Worm (Caenorhabditis elegans) whole organism, young adult: ENCODE data around the gene F48B9.8.
A peak's percentile ranks its signal among the peaks of the same experiment; 100 is the strongest.

ENCODE experiments used
- B0019.2 ChIP-seq: fragments of 200-800 bp; sonication (Bioruptor generic); conservative IDR thresholded peaks from 2 replicates; pipeline ENCODE4 v1.3.6; 2022; ENCODE audit warnings: missing genetic modification reagents, missing genetic modification characterization, missing compliant biosample characterization
- B0035.1 ChIP-seq: sonication (generic microtip); optimal IDR thresholded peaks from 2 replicates; lab custom pipeline; 2016; ENCODE audit warnings: missing genetic modification characterization, mild to moderate bottlenecking, missing compliant biosample characterization, missing genotype, missing genetic modification reagents
- B0336.3 ChIP-seq: fragments of 200-800 bp; sonication (Bioruptor generic); IDR thresholded peaks from 2 replicates; pipeline ENCODE4 v1.3.6; 2022; ENCODE audit warnings: missing genetic modification characterization, missing compliant biosample characterization
- C06A6.2 ChIP-seq: fragments of 200-800 bp; sonication (Bioruptor generic); conservative IDR thresholded peaks from 2 replicates; pipeline ENCODE4 v1.3.6; 2022; ENCODE audit warnings: missing genetic modification characterization, missing compliant biosample characterization
- F52B5.7 ChIP-seq: sonication (generic microtip); optimal IDR thresholded peaks from 2 replicates; lab custom pipeline; 2016; ENCODE audit warnings: mild to moderate bottlenecking, missing genetic modification characterization, missing compliant biosample characterization
- Y53F4B.3 ChIP-seq: fragments of 200-800 bp; sonication (Bioruptor generic); IDR thresholded peaks from 2 replicates; pipeline ENCODE4 v1.3.6; 2022; ENCODE audit warnings: missing genetic modification reagents, missing genetic modification characterization, missing compliant biosample characterization
- Y53G8AR.9 ChIP-seq: fragments of 200-800 bp; sonication (Bioruptor generic); conservative IDR thresholded peaks from 2 replicates; pipeline ENCODE4 v1.3.6; 2022; ENCODE audit warnings: missing genetic modification reagents, missing genetic modification characterization, missing compliant biosample characterization
- akir-1 ChIP-seq: fragments of 200-800 bp; sonication (Bioruptor generic); optimal IDR thresholded peaks from 2 replicates; lab custom pipeline; 2018; ENCODE audit warnings: mild to moderate bottlenecking, missing genetic modification characterization, moderate library complexity, missing compliant biosample characterization
- aptf-3 ChIP-seq: fragments of 200-800 bp; sonication (Bioruptor generic); IDR thresholded peaks from 2 replicates; pipeline ENCODE4 v1.3.6; 2022; ENCODE audit warnings: missing genetic modification characterization, missing compliant biosample characterization
- cebp-2 ChIP-seq: fragments of 200-800 bp; sonication (Bioruptor generic); IDR thresholded peaks from 2 replicates; pipeline ENCODE4 v1.3.6; 2022; ENCODE audit warnings: missing genetic modification characterization, missing compliant biosample characterization
- dox-1 ChIP-seq: fragments of 200-800 bp; sonication (Bioruptor generic); IDR thresholded peaks from 2 replicates; pipeline ENCODE4 v1.3.6; 2022; ENCODE audit warnings: missing genetic modification reagents, missing genetic modification characterization, missing compliant biosample characterization
- dpff-1 ChIP-seq: sonication (generic microtip); optimal IDR thresholded peaks from 2 replicates; lab custom pipeline; 2017; ENCODE audit warnings: mild to moderate bottlenecking, missing genetic modification characterization, missing compliant biosample characterization
- egl-18 ChIP-seq: fragments of 200-800 bp; sonication (Bioruptor generic); IDR thresholded peaks from 2 replicates; pipeline ENCODE4 v1.3.6; 2022; ENCODE audit warnings: missing genetic modification reagents, missing genetic modification characterization, missing compliant biosample characterization
- egrh-3 ChIP-seq: fragments of 200-800 bp; sonication (Bioruptor generic); IDR thresholded peaks from 2 replicates; pipeline ENCODE4 v1.3.6; 2022; ENCODE audit warnings: missing genetic modification reagents, missing genetic modification characterization, missing compliant biosample characterization
- gei-17 ChIP-seq: fragments of 200-800 bp; sonication (Bioruptor generic); optimal IDR thresholded peaks from 2 replicates; lab custom pipeline; 2018; ENCODE audit warnings: mild to moderate bottlenecking, missing genetic modification characterization, missing compliant biosample characterization
- hlh-12 ChIP-seq: sonication (generic microtip); optimal IDR thresholded peaks from 2 replicates; lab custom pipeline; 2016; ENCODE audit warnings: missing genetic modification characterization, missing compliant biosample characterization
- hrde-1 ChIP-seq: sonication (generic microtip); optimal IDR thresholded peaks from 2 replicates; lab custom pipeline; 2016; ENCODE audit warnings: missing genetic modification characterization, mild to moderate bottlenecking, missing compliant biosample characterization, moderate library complexity, missing genotype, missing genetic modification reagents, borderline replicate concordance
- let-526 ChIP-seq: fragments of 200-800 bp; sonication (Bioruptor generic); IDR thresholded peaks from 2 replicates; pipeline ENCODE4 v1.3.6; 2022; ENCODE audit warnings: missing genetic modification reagents, missing genetic modification characterization, missing compliant biosample characterization
- lin-26 ChIP-seq: fragments of 200-800 bp; sonication (Bioruptor generic); IDR thresholded peaks from 2 replicates; pipeline ENCODE4 v1.3.6; 2022; ENCODE audit warnings: missing genetic modification reagents, missing genetic modification characterization, missing compliant biosample characterization
- lin-35 ChIP-seq, 3 experiments: fragments of 150-350 bp in 2 of 3; sonication (generic microtip) in 1 of 3; optimal IDR thresholded peaks; 2 replicates each; lab custom pipeline; 2014 to 2018; ENCODE audit warnings: missing biosample characterization in 3 of 3, missing genetic modification characterization in 3 of 3, missing genetic modification reagents in 3 of 3
- lin-54 ChIP-seq: fragments of 200-800 bp; sonication (Bioruptor generic); optimal IDR thresholded peaks from 2 replicates; lab custom pipeline; 2018; ENCODE audit warnings: mild to moderate bottlenecking, missing genetic modification characterization, missing compliant biosample characterization
- lsl-1 ChIP-seq: fragments of 200-800 bp; sonication (Bioruptor generic); optimal IDR thresholded peaks from 2 replicates; lab custom pipeline; 2018; ENCODE audit warnings: mild to moderate bottlenecking, missing genetic modification characterization, moderate library complexity, missing compliant biosample characterization
- madf-3 ChIP-seq: fragments of 200-800 bp; sonication (Bioruptor generic); IDR thresholded peaks from 2 replicates; pipeline ENCODE4 v1.3.6; 2022; ENCODE audit warnings: missing genetic modification reagents, missing genetic modification characterization, missing compliant biosample characterization
- madf-6 ChIP-seq: fragments of 200-800 bp; sonication (Bioruptor generic); IDR thresholded peaks from 2 replicates; pipeline ENCODE4 v1.3.6; 2022; ENCODE audit warnings: missing genetic modification reagents, missing genetic modification characterization, missing compliant biosample characterization
- mel-28 ChIP-seq: sonication (generic microtip); optimal IDR thresholded peaks from 2 replicates; lab custom pipeline; 2016; ENCODE audit warnings: borderline replicate concordance, mild to moderate bottlenecking, missing genetic modification characterization, missing compliant biosample characterization
- nhr-90 ChIP-seq: sonication (generic microtip); optimal IDR thresholded peaks from 2 replicates; lab custom pipeline; 2016; ENCODE audit warnings: missing genotype, mild to moderate bottlenecking, missing genetic modification characterization, missing compliant biosample characterization
- rpc-1 ChIP-seq, 2 experiments: fragments of 150-350 bp in 1 of 2; sonication (generic microtip) in 1 of 2; optimal IDR thresholded peaks; 2 replicates each; lab custom pipeline; 2014 to 2018; ENCODE audit warnings: missing biosample characterization in 1 of 2, missing genetic modification characterization in 1 of 2, missing genetic modification reagents in 1 of 2, missing genotype in 1 of 2
- somi-1 ChIP-seq: fragments of 200-800 bp; sonication (Bioruptor generic); optimal IDR thresholded peaks from 2 replicates; lab custom pipeline; 2018; ENCODE audit warnings: mild to moderate bottlenecking, missing genetic modification characterization, missing compliant biosample characterization
- tbp1 ChIP-seq: fragments of 200-800 bp; sonication (Bioruptor generic); optimal IDR thresholded peaks from 2 replicates; lab custom pipeline; 2018; ENCODE audit warnings: mild to moderate bottlenecking, missing genetic modification characterization, missing compliant biosample characterization
- tlf-1 ChIP-seq: fragments of 200-800 bp; sonication (Bioruptor generic); optimal IDR thresholded peaks from 2 replicates; lab custom pipeline; 2018; ENCODE audit warnings: mild to moderate bottlenecking, missing genetic modification characterization, missing compliant biosample characterization
- unc-62 ChIP-seq: fragments of 150-350 bp; optimal IDR thresholded peaks from 2 replicates; lab custom pipeline; 2014; ENCODE audit warnings: missing biosample characterization, missing genetic modification reagents, missing genetic modification characterization
- ztf-18 ChIP-seq: sonication (generic microtip); optimal IDR thresholded peaks from 2 replicates; lab custom pipeline; 2016; ENCODE audit warnings: missing genotype, mild to moderate bottlenecking, missing genetic modification characterization, missing compliant biosample characterization
- ztf-22 ChIP-seq: fragments of 200-800 bp; sonication (Bioruptor generic); optimal IDR thresholded peaks from 2 replicates; lab custom pipeline; 2018; ENCODE audit warnings: mild to moderate bottlenecking, missing genetic modification characterization, moderate library complexity, missing compliant biosample characterization
- ztf-26 ChIP-seq: sonication (generic microtip); optimal IDR thresholded peaks from 2 replicates; lab custom pipeline; 2017; ENCODE audit warnings: missing genetic modification characterization, missing compliant biosample characterization

Gene F48B9.8

ce11 chrX:2144236-2144635, 32.0 kb downstream of the F48B9.8 start:
- no peak for TF ChIP-seq tbp1 (GFP tag; lab: Kevin White, UChicago)
- TF ChIP-seq Y53F4B.3 (GFP tag; lab: Robert Waterston, UW) = no peak
- TF ChIP-seq B0019.2 = no peak
- no peak for TF ChIP-seq tlf-1 (GFP tag; lab: Kevin White, UChicago)
- TF ChIP-seq Y53G8AR.9 (GFP tag; lab: Robert Waterston, UW) = no peak
- TF ChIP-seq lsl-1 (GFP tag; lab: Kevin White, UChicago) = no peak
- no peak for TF ChIP-seq mel-28 (tag; lab: Kevin White, UChicago)
- no peak for TF ChIP-seq ztf-18 (tag; lab: Kevin White, UChicago)
- no peak for TF ChIP-seq C06A6.2 (GFP tag; lab: Robert Waterston, UW)
- TF ChIP-seq dox-1 = no peak

- TF ChIP-seq egl-18 (GFP tag; lab: Robert Waterston, UW) = 0 out of 2 replicates have a peak, but pooled peaks have one; percentile 19
- no peak for TF ChIP-seq rpc-1 (optimal IDR thresholded peaks at IDR 0.05; lab: Kevin White, UChicago)
- TF ChIP-seq rpc-1 (tag; optimal IDR thresholded peaks at IDR 0.05; lab: Kevin White, UChicago) = no peak
- TF ChIP-seq hrde-1 (tag; lab: Kevin White, UChicago) = no peak
- TF ChIP-seq dpff-1 (tag; lab: Kevin White, UChicago) = no peak
- no peak for TF ChIP-seq lin-54 (GFP tag; lab: Kevin White, UChicago)
- no peak for TF ChIP-seq lin-26 (GFP tag; lab: Robert Waterston, UW)
- TF ChIP-seq B0035.1 (tag; lab: Kevin White, UChicago) = no peak
- no peak for TF ChIP-seq tlf-1 (GFP tag; lab: Kevin White, UChicago)
- TF ChIP-seq nhr-90 (tag; lab: Kevin White, UChicago) = no peak
Observed at ce11 chrX:2140610-2141009, 35.6 kb downstream of the F48B9.8 start.

ce11 chrX:2138923-2139322, 37.3 kb downstream of the F48B9.8 start:
- TF ChIP-seq egrh-3 (GFP tag; lab: Robert Waterston, UW) (no peak), akir-1 (no peak), cebp-2 (GFP tag; lab: Robert Waterston, UW) (no peak), lin-35 (GFP tag; optimal IDR thresholded peaks at IDR 0.05; lab: Kevin White, UChicago) (no peak), unc-62 (GFP tag; lab: Kevin White, UChicago) (no peak), mel-28 (tag; lab: Kevin White, UChicago) (no peak), hlh-12 (tag; lab: Kevin White, UChicago) (no peak), somi-1 (GFP tag; lab: Kevin White, UChicago) (no peak), ztf-22 (GFP tag; lab: Kevin White, UChicago) (no peak), B0035.1 (tag; lab: Kevin White, UChicago) (no peak)

ce11 chrX:2136937-2137336, 39.3 kb downstream of the F48B9.8 start:
- TF ChIP-seq ztf-26 (tag; lab: Kevin White, UChicago) (no peak), tbp1 (GFP tag; lab: Kevin White, UChicago) (no peak), madf-6 (GFP tag; lab: Robert Waterston, UW) (no peak), B0336.3 (GFP tag; lab: Robert Waterston, UW) (no peak), aptf-3 (GFP tag; lab: Robert Waterston, UW) (no peak), F52B5.7 (tag; lab: Kevin White, UChicago) (no peak), gei-17 (GFP tag; lab: Kevin White, UChicago) (no peak), madf-3 (GFP tag; lab: Robert Waterston, UW) (no peak), let-526 (GFP tag; lab: Robert Waterston, UW) (no peak)
